Fruit fly (Drosophila melanogaster) whole organism, adult: Measurements from ENCODE around the gene vari.

Experiments
- CG11617 ChIP-seq: fragments of 200-800 bp; sonication (Bioruptor generic); optimal IDR thresholded peaks from 2 replicates; lab custom pipeline; 2017; ENCODE audit warnings: mild to moderate bottlenecking, missing biosample characterization, missing genetic modification reagents, missing genetic modification characterization
- CG12768 ChIP-seq: fragments of 200-800 bp; sonication (Bioruptor generic); optimal IDR thresholded peaks from 2 replicates; lab custom pipeline; 2017; ENCODE audit warnings: missing biosample characterization, missing genetic modification characterization, mild to moderate bottlenecking, moderate library complexity, missing genetic modification reagents
- CG14711 ChIP-seq: fragments of 200-800 bp; sonication (Bioruptor generic); optimal IDR thresholded peaks from 2 replicates; lab custom pipeline; 2018; ENCODE audit warnings: missing biosample characterization, mild to moderate bottlenecking, missing genetic modification characterization, moderate library complexity
- CG1620 ChIP-seq: fragments of 200-800 bp; sonication (Bioruptor generic); optimal IDR thresholded peaks from 2 replicates; lab custom pipeline; 2016; ENCODE audit warnings: missing biosample characterization, missing genetic modification characterization
- CG33017 ChIP-seq: fragments of 200-800 bp; sonication (Bioruptor generic); optimal IDR thresholded peaks from 2 replicates; lab custom pipeline; 2018; ENCODE audit warnings: missing biosample characterization, mild to moderate bottlenecking, missing genetic modification characterization, moderate library complexity
- CG5204 ChIP-seq: fragments of 200-800 bp; sonication (Bioruptor generic); optimal IDR thresholded peaks from 2 replicates; lab custom pipeline; 2016; ENCODE audit warnings: missing biosample characterization, missing genetic modification characterization
- CG7045 ChIP-seq: fragments of 200-800 bp; sonication (Bioruptor generic); optimal IDR thresholded peaks from 2 replicates; lab custom pipeline; 2017; ENCODE audit warnings: missing biosample characterization, mild to moderate bottlenecking, missing genetic modification characterization
- CG7101 ChIP-seq: fragments of 200-800 bp; sonication (Bioruptor generic); optimal IDR thresholded peaks from 2 replicates; lab custom pipeline; 2018; ENCODE audit warnings: missing biosample characterization, mild to moderate bottlenecking, missing genetic modification characterization, moderate library complexity
- Clk ChIP-seq: fragments of 200-800 bp; sonication (Bioruptor generic); optimal IDR thresholded peaks from 2 replicates; lab custom pipeline; 2017; ENCODE audit warnings: missing biosample characterization, missing genetic modification characterization
- Crg-1 ChIP-seq: fragments of 200-800 bp; sonication (Bioruptor generic); optimal IDR thresholded peaks from 2 replicates; lab custom pipeline; 2016; ENCODE audit warnings: missing biosample characterization, missing genetic modification characterization
- Hr96 ChIP-seq: fragments of 200-800 bp; sonication (Bioruptor generic); optimal IDR thresholded peaks from 2 replicates; lab custom pipeline; 2016; ENCODE audit warnings: missing biosample characterization, missing genetic modification characterization
- Mnt ChIP-seq: fragments of 200-800 bp; sonication (Bioruptor generic); optimal IDR thresholded peaks from 2 replicates; lab custom pipeline; 2016; ENCODE audit warnings: missing biosample characterization, mild to moderate bottlenecking, missing genetic modification characterization
- bab1 ChIP-seq: fragments of 200-800 bp; sonication (Bioruptor generic); optimal IDR thresholded peaks from 3 replicates; lab custom pipeline; 2019; ENCODE audit warnings: missing biosample characterization, mild to moderate bottlenecking, missing genetic modification characterization, moderate library complexity
- cic ChIP-seq: fragments of 200-800 bp; sonication (Bioruptor generic); optimal IDR thresholded peaks from 2 replicates; lab custom pipeline; 2017; ENCODE audit warnings: missing biosample characterization, mild to moderate bottlenecking, missing genetic modification characterization, moderate library complexity
- cnc ChIP-seq, 2 experiments: fragments of >200 bp; optimal IDR thresholded peaks; 2 replicates each; lab custom pipeline; 2017
- kay ChIP-seq: fragments of 200-800 bp; sonication (Bioruptor generic); peaks from one replicate; lab custom pipeline; 2016; ENCODE audit warnings: missing biosample characterization, missing genetic modification characterization, borderline replicate concordance
- ovo ChIP-seq: fragments of 200-800 bp; sonication (Bioruptor generic); optimal IDR thresholded peaks from 2 replicates; lab custom pipeline; 2016; ENCODE audit warnings: missing biosample characterization, missing genetic modification characterization
- pad ChIP-seq: fragments of 200-800 bp; sonication (Bioruptor generic); optimal IDR thresholded peaks from 3 replicates; lab custom pipeline; 2017; ENCODE audit warnings: missing biosample characterization, missing genetic modification characterization, mild to moderate bottlenecking, moderate library complexity, missing genetic modification reagents
- tj ChIP-seq: fragments of 200-800 bp; sonication (Bioruptor generic); optimal IDR thresholded peaks from 3 replicates; lab custom pipeline; 2017; ENCODE audit warnings: missing biosample characterization, mild to moderate bottlenecking, missing genetic modification characterization, moderate library complexity
- toe ChIP-seq: fragments of 200-800 bp; sonication (Bioruptor generic); optimal IDR thresholded peaks from 2 replicates; lab custom pipeline; 2016; ENCODE audit warnings: missing biosample characterization, missing genetic modification characterization

Gene vari

DNA sequence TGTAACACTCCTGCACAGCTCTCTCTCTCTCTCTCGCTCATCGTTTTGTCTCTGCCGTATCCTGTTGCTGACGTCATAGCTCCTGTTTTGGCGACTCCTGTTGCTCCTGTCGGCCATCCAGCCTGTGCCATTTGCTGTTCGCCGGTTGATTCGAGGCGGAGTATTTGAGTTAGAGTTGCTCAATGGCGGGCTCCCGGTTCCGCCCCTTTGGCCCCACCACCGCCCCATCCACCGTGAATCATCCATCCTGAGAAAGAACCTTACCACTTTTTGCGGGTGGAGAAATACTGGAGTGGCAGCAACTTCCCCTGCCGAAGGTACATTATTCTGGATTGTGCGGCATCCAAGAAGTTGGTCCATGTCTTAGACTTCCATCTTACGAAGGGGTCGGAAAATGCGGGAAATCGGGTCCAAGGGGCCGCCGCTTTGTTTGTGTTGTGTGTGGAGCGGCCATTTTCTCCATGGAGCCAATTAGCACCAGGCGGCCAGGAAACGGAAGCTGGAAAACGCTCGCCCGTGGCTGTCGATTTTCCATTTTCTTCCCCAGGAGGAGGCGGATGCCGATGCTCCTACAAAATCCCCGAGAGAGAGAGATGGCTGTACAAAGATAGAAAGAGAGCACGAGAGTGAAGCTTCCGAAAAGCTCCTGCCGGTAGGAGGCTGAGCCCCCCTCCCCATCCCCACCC, 11.8 kb upstream of the vari start:
- TF ChIP-seq pad (GFP tag; lab: Kevin White, UChicago), result peak; percentile 81
- no peak for TF ChIP-seq CG14711 (tag; lab: Kevin White, UChicago)
- peak; percentile 5 for TF ChIP-seq Clk (GFP tag; lab: Kevin White, UChicago)

DNA sequence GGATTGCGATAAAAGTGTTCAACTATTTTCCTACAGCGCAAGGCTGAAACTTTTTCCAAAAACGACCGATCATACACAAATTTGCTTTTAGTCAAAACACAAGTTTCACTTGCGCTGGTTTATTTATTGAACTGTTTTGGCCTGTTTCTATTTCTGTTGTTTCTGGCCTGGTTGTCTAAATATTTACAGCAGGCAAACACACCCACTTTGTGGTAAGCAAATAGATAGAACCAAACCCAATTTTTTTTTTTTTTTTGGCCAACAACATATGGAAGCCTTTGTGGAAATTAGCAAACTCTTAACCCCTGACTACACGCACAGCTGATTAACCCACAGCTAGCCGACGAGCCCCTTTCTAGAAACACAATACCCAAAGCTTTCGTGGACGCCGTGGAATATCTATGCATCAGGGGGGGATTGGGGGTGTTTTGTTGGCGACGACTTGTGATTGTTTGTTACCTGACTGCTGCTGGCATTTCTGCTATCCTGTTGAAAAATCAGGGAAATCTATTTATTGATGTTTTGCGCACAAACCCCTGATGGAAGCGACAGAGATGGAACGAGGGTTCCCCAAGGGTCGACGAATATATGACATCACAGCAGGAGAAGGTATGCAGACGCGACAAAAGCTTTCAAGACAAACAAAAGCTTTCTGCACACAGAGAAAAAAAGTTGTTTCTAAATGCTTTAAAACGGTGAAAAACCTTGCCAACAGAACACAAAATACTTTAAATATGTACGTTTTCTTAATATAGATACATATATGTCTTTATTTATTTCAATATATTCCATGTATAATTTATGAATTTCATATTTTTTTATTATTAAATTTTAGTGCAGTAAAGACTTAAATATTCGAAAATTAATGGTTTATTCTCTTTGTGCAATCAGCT, 11.0 kb upstream of the vari start:
- no peak for TF ChIP-seq kay (GFP tag; lab: Kevin White, UChicago)
- no peak for TF ChIP-seq CG5204
- no peak for TF ChIP-seq bab1 (GFP tag; lab: Kevin White, UChicago)
- TF ChIP-seq CG7101 (tag; lab: Kevin White, UChicago), result peak; percentile 13
- TF ChIP-seq pad (GFP tag; lab: Kevin White, UChicago), result peak; percentile 24
- no peak for TF ChIP-seq ovo (GFP tag; lab: Kevin White, UChicago)
- TF ChIP-seq Crg-1 (GFP tag; lab: Kevin White, UChicago), result no peak
- TF ChIP-seq CG7045 (GFP tag; lab: Kevin White, UChicago), result peak; percentile 33
- TF ChIP-seq tj (GFP tag; lab: Kevin White, UChicago), result no peak
- no peak for TF ChIP-seq Hr96 (GFP tag; lab: Kevin White, UChicago)
- TF ChIP-seq cic (GFP tag; lab: Kevin White, UChicago), result no peak
- no peak for TF ChIP-seq Mnt
- no peak for TF ChIP-seq CG1620
- TF ChIP-seq CG33017 (tag; lab: Kevin White, UChicago), result peak; percentile 58

- TF ChIP-seq CG5204 (no peak), cnc (optimal IDR thresholded peaks at IDR 0.05; lab: Kevin White, UChicago) (no peak), CG7101 (tag; lab: Kevin White, UChicago) (no peak), CG7045 (GFP tag; lab: Kevin White, UChicago) (no peak), toe (GFP tag; lab: Kevin White, UChicago) (no peak), ovo (GFP tag; lab: Kevin White, UChicago) (no peak), Mnt (no peak), bab1 (GFP tag; lab: Kevin White, UChicago) (no peak), pad (GFP tag; lab: Kevin White, UChicago) (no peak)
Observed at dm6 chr2L:20806619-20807018, 9.8 kb upstream of the vari start.

DNA sequence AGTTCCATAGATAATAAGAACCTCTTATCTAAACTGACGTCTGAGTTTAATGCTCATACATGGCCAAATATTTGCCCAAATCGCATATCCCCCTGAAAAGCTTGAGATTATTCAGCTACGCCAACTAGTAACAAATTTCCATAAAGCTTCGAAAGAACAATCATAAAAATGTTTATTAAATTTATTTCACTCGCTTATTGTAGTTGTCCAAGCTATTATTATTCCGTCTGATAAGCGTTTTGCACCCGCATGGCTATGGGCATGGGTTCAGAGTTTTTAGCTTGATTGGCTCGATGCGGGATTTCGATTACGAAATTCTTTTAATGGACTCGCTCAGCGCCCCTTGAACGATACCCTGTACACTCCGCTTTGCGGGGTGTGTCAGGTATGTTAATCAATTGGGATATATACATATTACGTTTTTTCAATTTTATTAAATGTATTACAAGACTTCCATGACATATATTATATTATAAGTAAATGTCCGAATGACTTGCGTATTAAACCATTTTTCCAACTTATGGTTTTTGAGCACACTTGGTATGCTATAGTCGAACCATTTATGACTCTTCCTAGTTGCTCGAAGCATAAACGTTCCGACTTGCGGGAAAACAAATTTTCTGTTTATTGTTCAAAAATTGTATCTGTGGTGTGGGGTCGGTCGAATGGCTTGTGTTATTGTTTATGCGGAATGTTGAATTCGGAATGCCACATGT, 8.9 kb upstream of the vari start:
- TF ChIP-seq tj (GFP tag; lab: Kevin White, UChicago) (peak; percentile 93), ovo (GFP tag; lab: Kevin White, UChicago) (no peak), Hr96 (GFP tag; lab: Kevin White, UChicago) (no peak), Crg-1 (GFP tag; lab: Kevin White, UChicago) (peak; percentile 51), Mnt (peak; percentile 20), CG11617 (peak; percentile 75), bab1 (GFP tag; lab: Kevin White, UChicago) (peak; percentile 91), kay (GFP tag; lab: Kevin White, UChicago) (peak; percentile 70), CG33017 (tag; lab: Kevin White, UChicago) (peak; percentile 72), cnc (optimal IDR thresholded peaks at IDR 0.05; lab: Kevin White, UChicago) (no peak), CG12768 (GFP tag; lab: Kevin White, UChicago) (peak; percentile 73), CG7101 (tag; lab: Kevin White, UChicago) (peak; percentile 82), CG5204 (peak; percentile 64), cic (GFP tag; lab: Kevin White, UChicago) (no peak), pad (GFP tag; lab: Kevin White, UChicago) (peak; percentile 64), Clk (GFP tag; lab: Kevin White, UChicago) (no peak), CG7045 (GFP tag; lab: Kevin White, UChicago) (peak; percentile 45), toe (GFP tag; lab: Kevin White, UChicago) (no peak), CG1620 (peak; percentile 32), CG14711 (tag; lab: Kevin White, UChicago) (peak; percentile 81)

DNA sequence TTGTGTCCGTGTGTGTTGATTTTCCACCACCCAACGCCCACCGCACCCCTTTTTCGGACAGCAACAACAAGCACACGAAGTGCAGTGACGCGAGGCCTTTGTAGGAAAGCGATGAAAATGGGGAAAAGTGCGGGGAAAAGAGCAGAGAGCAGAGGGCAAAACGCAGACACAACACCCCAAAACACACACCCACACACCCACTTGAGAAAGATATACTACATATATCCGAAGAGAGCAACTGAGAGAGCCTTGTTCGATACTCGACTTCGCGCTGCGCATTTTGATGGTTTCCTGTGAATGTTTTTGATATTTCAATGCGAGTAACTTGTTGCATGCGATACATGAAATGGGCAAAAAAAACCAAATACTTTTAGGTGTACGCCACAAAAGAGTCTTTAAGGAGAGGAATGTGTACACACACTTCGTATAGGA, 6.9 kb upstream of the vari start:
- no peak for TF ChIP-seq CG12768 (GFP tag; lab: Kevin White, UChicago)
- TF ChIP-seq cic (GFP tag; lab: Kevin White, UChicago), result no peak
- TF ChIP-seq Crg-1 (GFP tag; lab: Kevin White, UChicago), result no peak
- TF ChIP-seq Hr96 (GFP tag; lab: Kevin White, UChicago), result no peak
- TF ChIP-seq bab1 (GFP tag; lab: Kevin White, UChicago), result no peak
- no peak for TF ChIP-seq CG14711 (tag; lab: Kevin White, UChicago)
- TF ChIP-seq kay (GFP tag; lab: Kevin White, UChicago), result no peak
- TF ChIP-seq pad (GFP tag; lab: Kevin White, UChicago), result no peak
- TF ChIP-seq tj (GFP tag; lab: Kevin White, UChicago), result no peak
- TF ChIP-seq Mnt, result no peak
- no peak for TF ChIP-seq CG1620
- TF ChIP-seq CG7101 (tag; lab: Kevin White, UChicago), result no peak
- TF ChIP-seq ovo (GFP tag; lab: Kevin White, UChicago), result no peak
